Comparison of ENCODE assay signal across 1 fruit fly cellular context in genomic region chr3L:12053695-12054094, dm6.
TF ChIP-seq lines count a peak whose summit lies in the region.

No protein-coding gene starts in this region.

TF ChIP-seq in whole organism, embryonic, 481 proteins besides CTCF, POLR2A, EP300 and RAD21 (continued from another document and continues in another):
- TF ChIP-seq corto (GFP tag; optimal IDR thresholded peaks at IDR 0.05; lab: Kevin White, UChicago) = peak; percentile 91
- no peak for TF ChIP-seq tup (GFP tag; optimal IDR thresholded peaks at IDR 0.05; lab: Kevin White, UChicago)
- no peak for TF ChIP-seq ftz-f1 (GFP tag; optimal IDR thresholded peaks at IDR 0.05; lab: Kevin White, UChicago)
- TF ChIP-seq Sox102F (GFP tag; optimal IDR thresholded peaks at IDR 0.05; lab: Kevin White, UChicago) = peak; percentile 45
- TF ChIP-seq bcd (GFP tag; optimal IDR thresholded peaks at IDR 0.05; lab: Kevin White, UChicago) = peak; percentile 15
- TF ChIP-seq crol (GFP tag; IDR thresholded peaks at IDR 0.05; lab: Robert Waterston, UW) = 0 out of 2 replicates have a peak, but pooled peaks have one; percentile 15
- peak; percentile 45 for TF ChIP-seq pum (GFP tag; optimal IDR thresholded peaks at IDR 0.05; lab: Kevin White, UChicago)
- peak; percentile 1 for TF ChIP-seq CG3407 (GFP tag; optimal IDR thresholded peaks at IDR 0.05; lab: Kevin White, UChicago)
- 0 out of 3 replicates have a peak, but pooled peaks have one; percentile 44 for TF ChIP-seq CG11456 (GFP tag; IDR thresholded peaks at IDR 0.05; lab: Robert Waterston, UW)
- TF ChIP-seq stwl (tag; optimal IDR thresholded peaks at IDR 0.05; lab: Kevin White, UChicago) = peak; percentile 19
- TF ChIP-seq CG12219 (GFP tag; optimal IDR thresholded peaks at IDR 0.05; lab: Kevin White, UChicago) = peak; percentile 4
- TF ChIP-seq pho (GFP tag; optimal IDR thresholded peaks at IDR 0.05; lab: Kevin White, UChicago) = no peak
- no peak for TF ChIP-seq Camta (GFP tag; optimal IDR thresholded peaks at IDR 0.05; lab: Kevin White, UChicago)
- peak; percentile 57 for TF ChIP-seq her (GFP tag; optimal IDR thresholded peaks at IDR 0.05; lab: Kevin White, UChicago)
- TF ChIP-seq tgo (GFP tag; IDR thresholded peaks at IDR 0.05; lab: Robert Waterston, UW) = 0 out of 3 replicates have a peak, but pooled peaks have one; percentile 34
- TF ChIP-seq CG33213 (GFP tag; optimal IDR thresholded peaks at IDR 0.05; lab: Kevin White, UChicago) = peak; percentile 46
- peak in 1 of 2 experiments; percentile 35 for TF ChIP-seq dpn (GFP tag; optimal IDR thresholded peaks at IDR 0.05; lab: Kevin White, UChicago)
- peak; percentile 13 for TF ChIP-seq Chrac-16 (GFP tag; optimal IDR thresholded peaks at IDR 0.05; lab: Kevin White, UChicago)
- TF ChIP-seq Mes4 (GFP tag; optimal IDR thresholded peaks at IDR 0.05; lab: Kevin White, UChicago) = no peak
- TF ChIP-seq hbn (GFP tag; IDR thresholded peaks at IDR 0.05; lab: Robert Waterston, UW; ENCODE audit: partially characterized antibody) = no peak
- no peak for TF ChIP-seq Dp (GFP tag; optimal IDR thresholded peaks at IDR 0.05; lab: Kevin White, UChicago)
- 0 out of 3 replicates have a peak, but pooled peaks have one; percentile 9 for TF ChIP-seq CG7357 (GFP tag; IDR thresholded peaks at IDR 0.05; lab: Robert Waterston, UW)
- peak; percentile 59 for TF ChIP-seq Sox100B (GFP tag; optimal IDR thresholded peaks at IDR 0.05; lab: Kevin White, UChicago)
- no peak for TF ChIP-seq lov (optimal IDR thresholded peaks at IDR 0.05; lab: Kevin White, UChicago)
- 0 out of 3 replicates have a peak, but pooled peaks have one; percentile 17 for TF ChIP-seq lov (GFP tag; IDR thresholded peaks at IDR 0.05; lab: Robert Waterston, UW)
- TF ChIP-seq NC2β (GFP tag; optimal IDR thresholded peaks at IDR 0.05; lab: Kevin White, UChicago) = no peak
- peak; percentile 69 for TF ChIP-seq CG6254 (GFP tag; optimal IDR thresholded peaks at IDR 0.05; lab: Kevin White, UChicago)
- TF ChIP-seq Ets65A (GFP tag; lab: Kevin White, UChicago) = peak; percentile 89
- peak; percentile 56 for TF ChIP-seq CG8359 (GFP tag; optimal IDR thresholded peaks at IDR 0.05; lab: Kevin White, UChicago; ENCODE audit: borderline replicate concordance)
- peak; percentile 34 for TF ChIP-seq CG4424 (GFP tag; optimal IDR thresholded peaks at IDR 0.05; lab: Kevin White, UChicago)
- peak; percentile 44 for TF ChIP-seq CG2875 (GFP tag; optimal IDR thresholded peaks at IDR 0.05; lab: Kevin White, UChicago)
- TF ChIP-seq Stat92E (GFP tag; optimal IDR thresholded peaks at IDR 0.05; lab: Kevin White, UChicago) = peak in 1 of 3 experiments; percentile 87
- TF ChIP-seq CG6813 (GFP tag; optimal IDR thresholded peaks at IDR 0.05; lab: Kevin White, UChicago) = no peak
- peak; percentile 36 for TF ChIP-seq ttk (GFP tag; IDR thresholded peaks at IDR 0.05; lab: Robert Waterston, UW)
- peak; percentile 73 for TF ChIP-seq phol (tag; optimal IDR thresholded peaks at IDR 0.05; lab: Kevin White, UChicago)
- peak; percentile 12 for TF ChIP-seq zen (tag; optimal IDR thresholded peaks at IDR 0.05; lab: Kevin White, UChicago)
- peak; percentile 22 for TF ChIP-seq nmo (GFP tag; optimal IDR thresholded peaks at IDR 0.05; lab: Kevin White, UChicago)
- peak; percentile 54; the same call in 1 of the 2 replicates for TF ChIP-seq CG32772 (GFP tag; IDR thresholded peaks at IDR 0.05; lab: Robert Waterston, UW)
- TF ChIP-seq hkb (optimal IDR thresholded peaks at IDR 0.05; lab: Kevin White, UChicago) = no peak
- peak; percentile 56; the same call in 1 of the 2 replicates for TF ChIP-seq hkb (GFP tag; IDR thresholded peaks at IDR 0.05; lab: Robert Waterston, UW)
- peak; percentile 68 for TF ChIP-seq unpg (GFP tag; optimal IDR thresholded peaks at IDR 0.05; lab: Kevin White, UChicago)
- TF ChIP-seq gsb-n (tag; optimal IDR thresholded peaks at IDR 0.05; lab: Kevin White, UChicago) = peak; percentile 54
- TF ChIP-seq ranshi (GFP tag; IDR thresholded peaks at IDR 0.05; lab: Robert Waterston, UW) = peak; percentile 29; the same call in 1 of the 2 replicates
- no peak for TF ChIP-seq gcm2 (GFP tag; optimal IDR thresholded peaks at IDR 0.05; lab: Kevin White, UChicago)
- peak; percentile 11; the same call in 1 of the 3 replicates for TF ChIP-seq B-H1 (GFP tag; IDR thresholded peaks at IDR 0.05; lab: Robert Waterston, UW)
- peak; percentile 74 for TF ChIP-seq gem (tag; optimal IDR thresholded peaks at IDR 0.05; lab: Kevin White, UChicago)
- TF ChIP-seq CG11695 (GFP tag; IDR thresholded peaks at IDR 0.05; lab: Robert Waterston, UW) = no peak
- TF ChIP-seq MBD-R2 (GFP tag; IDR thresholded peaks at IDR 0.05; lab: Robert Waterston, UW) = no peak
- peak; percentile 24; the same call in 1 of the 2 replicates for TF ChIP-seq CG14667 (GFP tag; IDR thresholded peaks at IDR 0.05; lab: Robert Waterston, UW)
- peak in 1 of 2 experiments; percentile 26 for TF ChIP-seq Pdp1 (GFP tag; optimal IDR thresholded peaks at IDR 0.05; lab: Kevin White, UChicago)
- no peak for TF ChIP-seq CG6272 (GFP tag; IDR thresholded peaks at IDR 0.05; lab: Robert Waterston, UW)
- peak; percentile 10 for TF ChIP-seq CG12769 (tag; optimal IDR thresholded peaks at IDR 0.05; lab: Kevin White, UChicago)
- TF ChIP-seq ham (GFP tag; IDR thresholded peaks at IDR 0.05; lab: Robert Waterston, UW) = no peak
- peak; percentile 17 for TF ChIP-seq PHDP (tag; optimal IDR thresholded peaks at IDR 0.05; lab: Kevin White, UChicago)
- TF ChIP-seq lola (GFP tag; optimal IDR thresholded peaks at IDR 0.05; lab: Kevin White, UChicago) = peak in 1 of 3 experiments; percentile 40
- TF ChIP-seq lmd (GFP tag; IDR thresholded peaks at IDR 0.05; lab: Robert Waterston, UW) = peak; percentile 44
- peak; percentile 69 for TF ChIP-seq CG10959 (GFP tag; IDR thresholded peaks at IDR 0.05; lab: Robert Waterston, UW)
- peak; percentile 30 for TF ChIP-seq CG8089 (GFP tag; optimal IDR thresholded peaks at IDR 0.05; lab: Kevin White, UChicago)
- peak; percentile 72 for TF ChIP-seq ara (GFP tag; IDR thresholded peaks at IDR 0.05; lab: Robert Waterston, UW)
- TF ChIP-seq lilli (GFP tag; optimal IDR thresholded peaks at IDR 0.05; lab: Kevin White, UChicago) = no peak
- TF ChIP-seq Ptx1 (GFP tag; IDR thresholded peaks at IDR 0.05; lab: Robert Waterston, UW) = peak; percentile 52
- TF ChIP-seq CG11504 (tag; optimal IDR thresholded peaks at IDR 0.05; lab: Kevin White, UChicago) = peak; percentile 52
- no peak for TF ChIP-seq Optix (GFP tag; IDR thresholded peaks at IDR 0.05; lab: Robert Waterston, UW)
- peak; percentile 36 for TF ChIP-seq az2 (GFP tag; optimal IDR thresholded peaks at IDR 0.05; lab: Kevin White, UChicago)
- TF ChIP-seq CG17328 (GFP tag; IDR thresholded peaks at IDR 0.05; lab: Robert Waterston, UW) = peak; percentile 22; the same call in 1 of the 2 replicates
- TF ChIP-seq CG16815 (GFP tag; optimal IDR thresholded peaks at IDR 0.05; lab: Kevin White, UChicago) = peak; percentile 24
- TF ChIP-seq CG14710 (tag; optimal IDR thresholded peaks at IDR 0.05; lab: Kevin White, UChicago) = peak; percentile 82
- TF ChIP-seq ind (GFP tag; optimal IDR thresholded peaks at IDR 0.05; lab: Kevin White, UChicago) = peak; percentile 16
- peak; percentile 32 for TF ChIP-seq chn (GFP tag; optimal IDR thresholded peaks at IDR 0.05; lab: Kevin White, UChicago)
- no peak for TF ChIP-seq fru (optimal IDR thresholded peaks at IDR 0.05; lab: Kevin White, UChicago)
- TF ChIP-seq Oli (tag; optimal IDR thresholded peaks at IDR 0.05; lab: Kevin White, UChicago) = peak; percentile 36
- TF ChIP-seq cwo (GFP tag; optimal IDR thresholded peaks at IDR 0.05; lab: Kevin White, UChicago) = no peak
- peak; percentile 5 for TF ChIP-seq CG8944 (GFP tag; optimal IDR thresholded peaks at IDR 0.05; lab: Kevin White, UChicago)
- peak; percentile 40; the same call in 1 of the 2 replicates for TF ChIP-seq CG6689 (GFP tag; IDR thresholded peaks at IDR 0.05; lab: Robert Waterston, UW)
- TF ChIP-seq CoRest (tag; optimal IDR thresholded peaks at IDR 0.05; lab: Kevin White, UChicago) = peak; percentile 31
- peak; percentile 31 for TF ChIP-seq CG18599 (GFP tag; optimal IDR thresholded peaks at IDR 0.05; lab: Kevin White, UChicago)
- no peak for TF ChIP-seq cg (GFP tag; optimal IDR thresholded peaks at IDR 0.05; lab: Kevin White, UChicago)
- TF ChIP-seq lbe (GFP tag; optimal IDR thresholded peaks at IDR 0.05; lab: Kevin White, UChicago) = peak; percentile 90
- TF ChIP-seq gce (GFP tag; IDR thresholded peaks at IDR 0.05; lab: Robert Waterston, UW) = no peak
- TF ChIP-seq D (optimal IDR thresholded peaks at IDR 0.05; lab: Kevin White, UChicago) = no peak
- peak; percentile 57 for TF ChIP-seq D (GFP tag; optimal IDR thresholded peaks at IDR 0.05; lab: Kevin White, UChicago)
- peak; percentile 92 for TF ChIP-seq sens (GFP tag; lab: Kevin White, UChicago)
- peak; percentile 30 for TF ChIP-seq CG2678 (tag; optimal IDR thresholded peaks at IDR 0.05; lab: Kevin White, UChicago)
- peak; percentile 7 for TF ChIP-seq lab (GFP tag; optimal IDR thresholded peaks at IDR 0.05; lab: Kevin White, UChicago)
- peak; percentile 41; the same call in 1 of the 2 replicates for TF ChIP-seq Drgx (GFP tag; IDR thresholded peaks at IDR 0.05; lab: Robert Waterston, UW)
- peak; percentile 16 for TF ChIP-seq CG16863 (GFP tag; optimal IDR thresholded peaks at IDR 0.05; lab: Kevin White, UChicago)
- TF ChIP-seq CG10366 (GFP tag; IDR thresholded peaks at IDR 0.05; lab: Robert Waterston, UW) = peak; percentile 46; the same call in 1 of the 2 replicates
- no peak for TF ChIP-seq Doc2 (GFP tag; IDR thresholded peaks at IDR 0.05; lab: Robert Waterston, UW)
- TF ChIP-seq CG1529 (GFP tag; optimal IDR thresholded peaks at IDR 0.05; lab: Kevin White, UChicago) = peak; percentile 19
- TF ChIP-seq CG3163 (GFP tag; optimal IDR thresholded peaks at IDR 0.05; lab: Kevin White, UChicago) = no peak
- peak; percentile 35 for TF ChIP-seq gcm (GFP tag; optimal IDR thresholded peaks at IDR 0.05; lab: Kevin White, UChicago)
- peak; percentile 86 for TF ChIP-seq CG10979 (tag; optimal IDR thresholded peaks at IDR 0.05; lab: Kevin White, UChicago)
- peak; percentile 51 for TF ChIP-seq CG17359 (tag; optimal IDR thresholded peaks at IDR 0.05; lab: Kevin White, UChicago)
- peak; percentile 27 for TF ChIP-seq CG18476 (GFP tag; optimal IDR thresholded peaks at IDR 0.05; lab: Kevin White, UChicago)
- no peak for TF ChIP-seq Jarid2 (GFP tag; optimal IDR thresholded peaks at IDR 0.05; lab: Kevin White, UChicago)
- peak; percentile 39 for TF ChIP-seq jing (GFP tag; optimal IDR thresholded peaks at IDR 0.05; lab: Kevin White, UChicago)
- peak in 1 of 2 experiments; percentile 1 for TF ChIP-seq Hr51 (GFP tag; optimal IDR thresholded peaks at IDR 0.05; lab: Kevin White, UChicago)
- TF ChIP-seq kay (GFP tag; optimal IDR thresholded peaks at IDR 0.05; lab: Kevin White, UChicago) = peak; percentile 32
- TF ChIP-seq Ssrp (tag; optimal IDR thresholded peaks at IDR 0.05; lab: Kevin White, UChicago) = peak; percentile 32
- no peak for TF ChIP-seq Fer1 (GFP tag; optimal IDR thresholded peaks at IDR 0.05; lab: Kevin White, UChicago)
- TF ChIP-seq E2f2 (GFP tag; IDR thresholded peaks at IDR 0.05; lab: Robert Waterston, UW) = no peak; the same call in 1 of the 2 replicates
- no peak for TF ChIP-seq CG8924 (tag; optimal IDR thresholded peaks at IDR 0.05; lab: Kevin White, UChicago)
- peak; percentile 4 for TF ChIP-seq CG15696 (tag; optimal IDR thresholded peaks at IDR 0.05; lab: Kevin White, UChicago)
- TF ChIP-seq Hsf (GFP tag; optimal IDR thresholded peaks at IDR 0.05; lab: Kevin White, UChicago) = peak; percentile 26
- peak; percentile 38 for TF ChIP-seq org-1 (GFP tag; optimal IDR thresholded peaks at IDR 0.05; lab: Kevin White, UChicago)
- peak; percentile 62 for TF ChIP-seq stc (GFP tag; IDR thresholded peaks at IDR 0.05; lab: Robert Waterston, UW)
- TF ChIP-seq Hr78 (GFP tag; optimal IDR thresholded peaks at IDR 0.05; lab: Kevin White, UChicago) = peak in 1 of 2 experiments; percentile 24
- no peak for TF ChIP-seq Oaz (GFP tag; IDR thresholded peaks at IDR 0.05; lab: Robert Waterston, UW)
- TF ChIP-seq Antp (GFP tag; optimal IDR thresholded peaks at IDR 0.05; lab: Kevin White, UChicago) = peak; percentile 46
- TF ChIP-seq CG31365 (tag; optimal IDR thresholded peaks at IDR 0.05; lab: Kevin White, UChicago) = no peak
- no peak for TF ChIP-seq seq (GFP tag; IDR thresholded peaks at IDR 0.05; lab: Robert Waterston, UW)
- peak; percentile 67 for TF ChIP-seq D19A (tag; optimal IDR thresholded peaks at IDR 0.05; lab: Kevin White, UChicago)
- TF ChIP-seq otp (GFP tag; IDR thresholded peaks at IDR 0.05; lab: Robert Waterston, UW) = peak; percentile 66; the same call in 1 of the 3 replicates
- TF ChIP-seq Sry-β (GFP tag; optimal IDR thresholded peaks at IDR 0.05; lab: Kevin White, UChicago) = no peak
- peak; percentile 57 for TF ChIP-seq dmrt11E (tag; optimal IDR thresholded peaks at IDR 0.05; lab: Kevin White, UChicago)
- no peak for TF ChIP-seq CG13624 (GFP tag; optimal IDR thresholded peaks at IDR 0.05; lab: Kevin White, UChicago)
- peak; percentile 36 for TF ChIP-seq pnt (GFP tag; optimal IDR thresholded peaks at IDR 0.05; lab: Kevin White, UChicago)
- TF ChIP-seq kah (GFP tag; optimal IDR thresholded peaks at IDR 0.05; lab: Kevin White, UChicago) = peak; percentile 4
- peak; percentile 43; the same call in 1 of the 2 replicates for TF ChIP-seq peb (GFP tag; IDR thresholded peaks at IDR 0.05; lab: Robert Waterston, UW)
- peak; percentile 40; the same call in 1 of the 3 replicates for TF ChIP-seq row (GFP tag; IDR thresholded peaks at IDR 0.05; lab: Robert Waterston, UW)
- TF ChIP-seq CG7987 (GFP tag; optimal IDR thresholded peaks at IDR 0.05; lab: Kevin White, UChicago) = no peak
- TF ChIP-seq CG13775 (GFP tag; optimal IDR thresholded peaks at IDR 0.05; lab: Kevin White, UChicago) = peak; percentile 14
- no peak for TF ChIP-seq CG12071 (GFP tag; optimal IDR thresholded peaks at IDR 0.05; lab: Kevin White, UChicago)
- TF ChIP-seq ken (GFP tag; IDR thresholded peaks at IDR 0.05; lab: Robert Waterston, UW) = peak; percentile 36; the same call in 1 of the 3 replicates
- no peak for TF ChIP-seq prd (optimal IDR thresholded peaks at IDR 0.05; lab: Kevin White, UChicago)
- 0 out of 3 replicates have a peak, but pooled peaks have one; percentile 40 for TF ChIP-seq prd (GFP tag; IDR thresholded peaks at IDR 0.05; lab: Robert Waterston, UW)
- peak; percentile 32; the same call in 1 of the 2 replicates for TF ChIP-seq CG32767 (GFP tag; IDR thresholded peaks at IDR 0.05; lab: Robert Waterston, UW)
- TF ChIP-seq CG1603 (tag; optimal IDR thresholded peaks at IDR 0.05; lab: Kevin White, UChicago) = peak; percentile 78
- TF ChIP-seq ase (GFP tag; IDR thresholded peaks at IDR 0.05; lab: Robert Waterston, UW) = 0 out of 3 replicates have a peak, but pooled peaks have one; percentile 11
